Worm (Caenorhabditis elegans): ENCODE measurements around the gene hrg-5.

ce11 chrIV:11067003-11067402, 37.8 kb upstream of the hrg-5 start, which contains the start of gene ttr-17:
- TF ChIP-seq unc-62 (GFP tag; optimal IDR thresholded peaks at IDR 0.05) (no peak), lin-14 (GFP tag; optimal IDR thresholded peaks at IDR 0.05) (peak; percentile 53), mdl-1 (tag; optimal IDR thresholded peaks at IDR 0.05) (no peak), aly-2 (tag; optimal IDR thresholded peaks at IDR 0.05) (no peak), ceh-8 (GFP tag; optimal IDR thresholded peaks at IDR 0.05) (no peak), egl-13 (tag; optimal IDR thresholded peaks at IDR 0.05) (no peak), ama-1 (optimal IDR thresholded peaks at IDR 0.05) (no peak), tbx-2 (tag; optimal IDR thresholded peaks at IDR 0.05) (no peak), aha-1 (tag; optimal IDR thresholded peaks at IDR 0.05) (no peak), nhr-237 (tag; optimal IDR thresholded peaks at IDR 0.05) (no peak), ztf-11 (tag; optimal IDR thresholded peaks at IDR 0.05) (no peak), ets-5 (GFP tag; IDR thresholded peaks at IDR 0.05) (no peak), fkh-10 (GFP tag; optimal IDR thresholded peaks at IDR 0.05) (no peak)
